Fruit fly (Drosophila melanogaster) whole organism, adult: Measurements from ENCODE around the gene Smyd3.

ENCODE experiments used
- CG11617 ChIP-seq: fragments of 200-800 bp; sonication (Bioruptor generic); optimal IDR thresholded peaks from 2 replicates; lab custom pipeline; 2017; ENCODE audit warnings: mild to moderate bottlenecking, missing biosample characterization, missing genetic modification reagents, missing genetic modification characterization
- CG12768 ChIP-seq: fragments of 200-800 bp; sonication (Bioruptor generic); optimal IDR thresholded peaks from 2 replicates; lab custom pipeline; 2017; ENCODE audit warnings: missing biosample characterization, missing genetic modification characterization, mild to moderate bottlenecking, moderate library complexity, missing genetic modification reagents
- CG14711 ChIP-seq: fragments of 200-800 bp; sonication (Bioruptor generic); optimal IDR thresholded peaks from 2 replicates; lab custom pipeline; 2018; ENCODE audit warnings: missing biosample characterization, mild to moderate bottlenecking, missing genetic modification characterization, moderate library complexity
- CG1620 ChIP-seq: fragments of 200-800 bp; sonication (Bioruptor generic); optimal IDR thresholded peaks from 2 replicates; lab custom pipeline; 2016; ENCODE audit warnings: missing biosample characterization, missing genetic modification characterization
- CG5204 ChIP-seq: fragments of 200-800 bp; sonication (Bioruptor generic); optimal IDR thresholded peaks from 2 replicates; lab custom pipeline; 2016; ENCODE audit warnings: missing biosample characterization, missing genetic modification characterization
- CG7045 ChIP-seq: fragments of 200-800 bp; sonication (Bioruptor generic); optimal IDR thresholded peaks from 2 replicates; lab custom pipeline; 2017; ENCODE audit warnings: missing biosample characterization, mild to moderate bottlenecking, missing genetic modification characterization
- CG7101 ChIP-seq: fragments of 200-800 bp; sonication (Bioruptor generic); optimal IDR thresholded peaks from 2 replicates; lab custom pipeline; 2018; ENCODE audit warnings: missing biosample characterization, mild to moderate bottlenecking, missing genetic modification characterization, moderate library complexity
- Clk ChIP-seq: fragments of 200-800 bp; sonication (Bioruptor generic); optimal IDR thresholded peaks from 2 replicates; lab custom pipeline; 2017; ENCODE audit warnings: missing biosample characterization, missing genetic modification characterization
- Crg-1 ChIP-seq: fragments of 200-800 bp; sonication (Bioruptor generic); optimal IDR thresholded peaks from 2 replicates; lab custom pipeline; 2016; ENCODE audit warnings: missing biosample characterization, missing genetic modification characterization
- Hr96 ChIP-seq: fragments of 200-800 bp; sonication (Bioruptor generic); optimal IDR thresholded peaks from 2 replicates; lab custom pipeline; 2016; ENCODE audit warnings: missing biosample characterization, missing genetic modification characterization
- Mnt ChIP-seq: fragments of 200-800 bp; sonication (Bioruptor generic); optimal IDR thresholded peaks from 2 replicates; lab custom pipeline; 2016; ENCODE audit warnings: missing biosample characterization, mild to moderate bottlenecking, missing genetic modification characterization
- bab1 ChIP-seq: fragments of 200-800 bp; sonication (Bioruptor generic); optimal IDR thresholded peaks from 3 replicates; lab custom pipeline; 2019; ENCODE audit warnings: missing biosample characterization, mild to moderate bottlenecking, missing genetic modification characterization, moderate library complexity
- cic ChIP-seq: fragments of 200-800 bp; sonication (Bioruptor generic); optimal IDR thresholded peaks from 2 replicates; lab custom pipeline; 2017; ENCODE audit warnings: missing biosample characterization, mild to moderate bottlenecking, missing genetic modification characterization, moderate library complexity
- cnc ChIP-seq, 2 experiments: fragments of >200 bp; optimal IDR thresholded peaks; 2 replicates each; lab custom pipeline; 2017
- kay ChIP-seq: fragments of 200-800 bp; sonication (Bioruptor generic); peaks from one replicate; lab custom pipeline; 2016; ENCODE audit warnings: missing biosample characterization, missing genetic modification characterization, borderline replicate concordance
- ovo ChIP-seq: fragments of 200-800 bp; sonication (Bioruptor generic); optimal IDR thresholded peaks from 2 replicates; lab custom pipeline; 2016; ENCODE audit warnings: missing biosample characterization, missing genetic modification characterization
- pad ChIP-seq: fragments of 200-800 bp; sonication (Bioruptor generic); optimal IDR thresholded peaks from 3 replicates; lab custom pipeline; 2017; ENCODE audit warnings: missing biosample characterization, missing genetic modification characterization, mild to moderate bottlenecking, moderate library complexity, missing genetic modification reagents
- tj ChIP-seq: fragments of 200-800 bp; sonication (Bioruptor generic); optimal IDR thresholded peaks from 3 replicates; lab custom pipeline; 2017; ENCODE audit warnings: missing biosample characterization, mild to moderate bottlenecking, missing genetic modification characterization, moderate library complexity
- toe ChIP-seq: fragments of 200-800 bp; sonication (Bioruptor generic); optimal IDR thresholded peaks from 2 replicates; lab custom pipeline; 2016; ENCODE audit warnings: missing biosample characterization, missing genetic modification characterization

The Smyd3 gene

DNA sequence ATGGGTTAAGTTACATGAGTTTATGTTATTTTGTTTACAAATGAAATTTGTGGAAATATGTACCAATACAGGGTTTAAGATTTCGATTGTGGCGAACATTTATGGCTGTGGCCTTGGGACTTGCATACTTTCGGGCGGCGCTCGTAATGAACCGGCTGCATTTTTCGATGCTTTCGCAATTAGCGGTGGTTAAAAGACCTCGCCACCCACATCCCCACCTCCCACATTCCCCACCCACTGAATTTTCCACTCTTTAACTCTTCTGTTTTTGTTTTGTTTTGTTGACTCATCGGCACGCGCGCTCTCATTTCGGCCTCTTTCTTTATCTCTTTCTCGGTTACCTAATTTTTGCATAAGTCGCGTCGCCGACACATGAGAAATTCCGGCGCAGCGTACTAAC is 36.9 kb upstream of the Smyd3 start:
- TF ChIP-seq cic (GFP tag; lab: Kevin White, UChicago) = no peak
- no peak for TF ChIP-seq CG7045
- TF ChIP-seq Hr96 (GFP tag; lab: Kevin White, UChicago) = no peak
- no peak for TF ChIP-seq CG11617
- no peak for TF ChIP-seq ovo (GFP tag; lab: Kevin White, UChicago)
- TF ChIP-seq cnc (optimal IDR thresholded peaks at IDR 0.05; lab: Kevin White, UChicago) = no peak
- TF ChIP-seq kay (GFP tag; lab: Kevin White, UChicago) = no peak
- no peak for TF ChIP-seq tj (GFP tag; lab: Kevin White, UChicago)
- TF ChIP-seq toe (GFP tag; lab: Kevin White, UChicago) = no peak
- no peak for TF ChIP-seq CG12768
- no peak for TF ChIP-seq CG5204 (GFP tag; lab: Kevin White, UChicago)
- TF ChIP-seq Mnt (GFP tag; lab: Kevin White, UChicago) = no peak
- no peak for TF ChIP-seq CG1620 (GFP tag; lab: Kevin White, UChicago)

DNA sequence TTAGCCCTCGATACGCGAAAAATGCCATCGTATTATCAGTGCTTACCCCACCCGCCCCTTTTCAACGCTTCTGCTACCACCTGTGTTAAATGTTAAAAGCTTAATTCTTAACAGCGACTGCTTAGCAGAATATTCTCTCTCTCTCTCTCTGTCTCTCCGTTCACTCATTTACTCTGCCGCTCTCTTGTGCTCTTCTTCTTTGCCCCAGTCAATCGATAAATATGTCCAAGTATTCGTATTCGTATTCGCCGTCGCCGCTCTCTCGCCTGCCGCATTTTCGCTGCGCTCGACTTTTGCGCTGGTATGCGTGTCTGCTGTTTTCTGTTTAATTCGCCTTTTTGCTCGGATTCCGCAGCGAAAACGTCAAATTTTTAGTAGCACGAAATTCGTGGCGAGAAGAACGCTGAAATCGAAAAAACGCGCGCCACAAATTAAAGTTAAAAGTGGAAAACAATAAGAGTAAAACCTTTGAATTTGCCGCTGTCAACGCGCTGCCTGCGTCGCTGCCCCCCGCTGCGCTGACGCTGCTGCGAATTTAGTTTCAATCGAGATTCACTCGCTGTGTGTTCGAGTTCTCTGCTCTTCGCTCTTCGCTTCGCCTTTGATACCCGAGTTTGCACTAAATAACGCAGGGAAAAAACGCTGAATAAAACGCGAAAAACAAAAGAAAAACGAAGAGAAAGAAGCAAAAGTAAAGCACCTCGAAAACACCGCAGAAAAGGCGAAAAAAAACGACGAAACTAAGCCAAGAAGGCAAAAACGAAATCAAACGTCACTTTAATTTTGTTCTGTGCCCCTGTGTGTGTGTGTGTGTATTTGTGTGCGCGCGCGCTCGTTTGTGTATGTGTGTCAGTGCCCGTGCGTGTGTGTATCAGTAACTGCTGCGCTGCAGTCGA is 34.1 kb upstream of the Smyd3 start:
- TF ChIP-seq bab1 (GFP tag; lab: Kevin White, UChicago) = peak; percentile 1
- peak; percentile 34 for TF ChIP-seq pad (GFP tag; lab: Kevin White, UChicago)
- TF ChIP-seq CG11617 = peak; percentile 36
- TF ChIP-seq CG14711 (tag; lab: Kevin White, UChicago) = no peak
- TF ChIP-seq cnc (optimal IDR thresholded peaks at IDR 0.05; lab: Kevin White, UChicago) = no peak
- TF ChIP-seq CG12768 = peak; percentile 23
- no peak for TF ChIP-seq kay (GFP tag; lab: Kevin White, UChicago)
- peak; percentile 75 for TF ChIP-seq tj (GFP tag; lab: Kevin White, UChicago)
- TF ChIP-seq Mnt (GFP tag; lab: Kevin White, UChicago) = peak; percentile 34
- TF ChIP-seq CG7101 (tag; lab: Kevin White, UChicago) = peak; percentile 30
- peak; percentile 21 for TF ChIP-seq cic (GFP tag; lab: Kevin White, UChicago)

DNA sequence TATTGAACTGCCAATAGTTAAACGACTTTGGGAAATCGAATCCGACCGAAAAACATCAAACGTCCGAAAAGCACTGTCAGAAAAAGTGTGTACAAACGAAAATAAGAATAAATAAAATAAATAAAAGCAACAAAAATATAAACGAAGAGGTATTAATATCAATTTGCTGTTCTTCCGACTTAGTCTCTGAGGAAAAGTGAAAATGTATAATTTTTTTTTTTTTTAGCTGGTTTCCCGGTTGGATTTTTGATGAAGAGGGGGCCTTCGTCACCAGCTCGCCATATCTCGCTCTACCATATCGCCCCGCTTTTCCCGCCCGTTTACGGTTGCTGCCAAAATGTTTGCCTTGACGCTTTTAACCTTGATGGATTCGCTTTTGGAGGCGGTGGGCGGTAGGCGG is 30.0 kb upstream of the Smyd3 start:
- TF ChIP-seq CG1620 (GFP tag; lab: Kevin White, UChicago) (no peak), toe (GFP tag; lab: Kevin White, UChicago) (no peak), tj (GFP tag; lab: Kevin White, UChicago) (no peak), CG12768 (no peak), Crg-1 (GFP tag; lab: Kevin White, UChicago) (no peak), CG7045 (no peak), CG11617 (no peak), Hr96 (GFP tag; lab: Kevin White, UChicago) (no peak), Clk (GFP tag; lab: Kevin White, UChicago) (no peak), CG7101 (tag; lab: Kevin White, UChicago) (no peak), cic (GFP tag; lab: Kevin White, UChicago) (no peak), bab1 (GFP tag; lab: Kevin White, UChicago) (no peak), Mnt (GFP tag; lab: Kevin White, UChicago) (no peak), pad (GFP tag; lab: Kevin White, UChicago) (no peak), CG14711 (tag; lab: Kevin White, UChicago) (no peak), ovo (GFP tag; lab: Kevin White, UChicago) (no peak), kay (GFP tag; lab: Kevin White, UChicago) (no peak)

DNA sequence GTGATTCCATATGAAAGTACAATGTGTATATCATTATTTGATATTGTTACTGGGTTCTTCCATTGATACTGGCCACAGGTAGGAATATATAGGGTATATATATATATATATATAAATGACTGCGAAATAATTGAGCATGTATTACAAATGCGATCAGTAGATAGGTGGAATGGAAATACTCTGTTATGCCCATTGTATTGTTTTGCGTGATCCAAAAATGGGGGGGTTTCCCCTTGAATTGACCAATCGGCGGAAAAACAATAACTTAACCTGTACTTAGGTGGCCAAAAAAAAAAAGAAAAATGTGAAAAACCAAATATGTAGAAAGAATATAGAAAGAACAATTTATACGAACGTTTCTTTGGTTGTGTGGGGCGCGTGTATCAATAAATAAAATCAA is 29.2 kb upstream of the Smyd3 start:
- TF ChIP-seq Crg-1 (GFP tag; lab: Kevin White, UChicago) (no peak), CG14711 (tag; lab: Kevin White, UChicago) (no peak), tj (GFP tag; lab: Kevin White, UChicago) (no peak), Clk (GFP tag; lab: Kevin White, UChicago) (no peak)

DNA sequence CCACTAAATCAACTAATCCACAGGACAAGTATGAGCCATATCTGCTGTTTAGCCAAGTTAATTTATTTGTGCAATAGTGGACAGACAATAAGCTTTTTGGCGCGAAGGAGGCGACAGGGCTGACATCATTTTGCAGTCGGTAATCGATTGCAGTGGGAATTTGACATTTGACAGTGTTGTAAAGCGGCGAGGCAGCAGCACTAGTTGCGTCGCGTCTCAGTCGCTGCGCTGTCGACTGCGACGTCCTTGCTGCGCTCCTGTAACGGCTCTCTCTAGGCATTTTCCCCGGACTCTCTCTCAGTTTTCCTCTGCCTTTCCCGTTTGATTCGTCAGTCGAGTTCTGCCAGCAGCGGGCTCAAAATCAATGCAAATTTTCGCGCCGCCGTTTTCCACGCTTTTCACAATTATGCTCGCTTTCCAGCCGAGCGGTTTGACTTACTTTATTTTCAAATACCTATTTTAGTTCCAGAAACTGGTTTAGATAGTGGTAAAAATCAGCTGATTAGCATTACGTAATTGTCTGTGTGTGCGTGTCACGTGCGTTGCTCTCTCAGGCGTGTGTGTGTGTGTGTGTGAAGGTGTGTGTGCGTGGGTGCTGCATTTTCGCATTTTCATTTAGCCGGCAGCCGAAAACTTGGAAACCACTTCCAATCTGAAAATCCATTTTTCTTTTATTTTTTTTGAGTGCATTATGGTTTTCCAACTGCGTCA is 28.3 kb upstream of the Smyd3 start:
- TF ChIP-seq CG7101 (tag; lab: Kevin White, UChicago) (no peak), CG1620 (GFP tag; lab: Kevin White, UChicago) (no peak)

DNA sequence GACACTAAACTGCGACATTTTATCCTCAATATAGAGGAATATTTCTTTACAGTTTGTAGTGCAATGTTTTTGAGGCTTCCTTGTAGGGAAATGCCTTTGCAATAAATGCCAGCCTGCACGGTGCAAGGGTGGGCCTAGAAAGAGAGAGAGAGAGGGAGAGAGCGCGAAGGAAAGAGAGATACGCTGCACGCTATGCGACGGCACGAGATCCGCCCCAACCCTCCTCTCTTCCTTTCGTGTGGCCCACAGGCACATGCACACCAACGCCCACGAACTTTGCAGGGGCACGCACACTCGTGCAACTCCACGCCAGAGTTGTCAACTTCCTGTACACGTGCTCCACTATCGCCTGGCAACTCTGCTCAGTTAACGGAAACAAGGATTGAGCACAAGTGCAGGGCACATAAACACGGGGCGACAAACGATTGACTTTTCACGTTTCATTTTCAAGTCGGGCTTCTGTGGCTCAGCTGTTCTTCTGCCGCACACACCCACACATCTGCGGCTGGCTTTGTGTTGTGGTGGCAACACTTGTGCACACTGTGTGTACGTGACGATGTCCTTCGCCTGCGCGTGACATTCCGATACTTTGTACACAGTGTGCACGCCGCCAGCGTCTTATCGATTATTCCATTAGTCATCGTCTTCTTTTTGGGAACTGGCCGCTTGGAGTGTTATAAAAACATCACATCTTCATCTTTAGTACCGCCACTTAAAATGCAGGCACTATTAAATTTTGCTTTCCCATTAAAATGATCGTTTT is 27.5 kb upstream of the Smyd3 start:
- peak; percentile 73 for TF ChIP-seq CG14711 (tag; lab: Kevin White, UChicago)
- no peak for TF ChIP-seq cic (GFP tag; lab: Kevin White, UChicago)
